Fruit fly (Drosophila melanogaster) whole organism, embryonic: ENCODE measurements around the gene put.

Experiments used
- Atf6 ChIP-seq: fragments of 200-800 bp; sonication (Bioruptor generic); IDR thresholded peaks from 2 replicates; pipeline ENCODE4 v1.3.6; 2022; ENCODE audit warnings: missing biosample characterization, missing genetic modification characterization
- C15 ChIP-seq: fragments of 200-800 bp; sonication (Bioruptor generic); IDR thresholded peaks from 3 replicates; pipeline ENCODE4 v1.3.6; 2022; ENCODE audit warnings: missing biosample characterization, missing genetic modification characterization
- CG10267 ChIP-seq: fragments of 200-800 bp; sonication (Bioruptor generic); optimal IDR thresholded peaks from 2 replicates; lab custom pipeline; 2018; ENCODE audit warnings: missing biosample characterization, mild to moderate bottlenecking, missing genetic modification characterization, moderate library complexity
- CG11504 ChIP-seq: fragments of 200-800 bp; sonication (Bioruptor generic); optimal IDR thresholded peaks from 3 replicates; lab custom pipeline; 2019; ENCODE audit warnings: missing biosample characterization, mild to moderate bottlenecking, missing genetic modification characterization, moderate library complexity
- CG11696 ChIP-seq: fragments of 200-800 bp; sonication (Bioruptor generic); IDR thresholded peaks from 2 replicates; pipeline ENCODE4 v1.3.6; 2022; ENCODE audit warnings: missing biosample characterization, missing genetic modification characterization
- CG12104 ChIP-seq: fragments of 200-800 bp; sonication (Bioruptor generic); optimal IDR thresholded peaks from 3 replicates; lab custom pipeline; 2016; ENCODE audit warnings: missing biosample characterization, missing genetic modification characterization
- CG12236 ChIP-seq: fragments of 200-800 bp; sonication (Bioruptor generic); optimal IDR thresholded peaks from 2 replicates; lab custom pipeline; 2016; ENCODE audit warnings: missing biosample characterization, missing genetic modification characterization
- CG12744 ChIP-seq: fragments of 200-800 bp; sonication (Bioruptor generic); optimal IDR thresholded peaks from 2 replicates; lab custom pipeline; 2016; ENCODE audit warnings: missing biosample characterization, missing genetic modification characterization
- CG12769 ChIP-seq: fragments of 200-800 bp; sonication (Bioruptor generic); optimal IDR thresholded peaks from 2 replicates; lab custom pipeline; 2019; ENCODE audit warnings: missing biosample characterization, mild to moderate bottlenecking, missing genetic modification characterization, moderate library complexity
- CG14667 ChIP-seq: fragments of 200-800 bp; sonication (Bioruptor generic); IDR thresholded peaks from 2 replicates; pipeline ENCODE4 v1.3.6; 2022; ENCODE audit warnings: missing biosample characterization, missing genetic modification characterization
- CG15514 ChIP-seq: fragments of 200-800 bp; sonication (Bioruptor generic); optimal IDR thresholded peaks from 3 replicates; lab custom pipeline; 2017; ENCODE audit warnings: missing biosample characterization, missing genetic modification characterization, mild to moderate bottlenecking, moderate library complexity, missing genetic modification reagents
- CG1602 ChIP-seq: fragments of 200-800 bp; sonication (Bioruptor generic); optimal IDR thresholded peaks from 3 replicates; lab custom pipeline; 2016; ENCODE audit warnings: missing biosample characterization, missing genetic modification characterization
- CG30431 ChIP-seq: fragments of 200-800 bp; sonication (Bioruptor generic); optimal IDR thresholded peaks from 2 replicates; lab custom pipeline; 2017; ENCODE audit warnings: missing biosample characterization, missing genetic modification characterization
- CG33213 ChIP-seq: fragments of 200-800 bp; sonication (Bioruptor generic); optimal IDR thresholded peaks from 3 replicates; lab custom pipeline; 2016; ENCODE audit warnings: missing biosample characterization, missing genetic modification characterization
- CG4854 ChIP-seq: fragments of 200-800 bp; sonication (Bioruptor generic); optimal IDR thresholded peaks from 2 replicates; lab custom pipeline; 2016; ENCODE audit warnings: missing biosample characterization, missing genetic modification characterization, inconsistent platforms
- CG6854 ChIP-seq: fragments of 200-800 bp; sonication (Bioruptor generic); optimal IDR thresholded peaks from 3 replicates; lab custom pipeline; 2017; ENCODE audit warnings: missing biosample characterization, mild to moderate bottlenecking, missing genetic modification characterization
- CG9727 ChIP-seq: fragments of 200-800 bp; sonication (Bioruptor generic); optimal IDR thresholded peaks from 3 replicates; lab custom pipeline; 2017; ENCODE audit warnings: missing biosample characterization, mild to moderate bottlenecking, missing genetic modification characterization
- CG9932 ChIP-seq: fragments of 200-800 bp; sonication (Bioruptor generic); IDR thresholded peaks from 2 replicates; pipeline ENCODE4 v1.3.6; 2022; ENCODE audit warnings: missing biosample characterization, missing genetic modification characterization
- CkIIα-i1 ChIP-seq: fragments of 200-800 bp; sonication (Bioruptor generic); IDR thresholded peaks from 2 replicates; pipeline ENCODE4 v1.3.6; 2022; ENCODE audit warnings: missing biosample characterization, missing genetic modification characterization
- Eip74EF ChIP-seq, 2 experiments: fragments of 200-800 bp in 1 of 2; fragments of >200 bp in 1 of 2; sonication (Bioruptor generic) in 1 of 2; optimal IDR thresholded peaks; 2 replicates each; lab custom pipeline; 2017 to 2019; ENCODE audit warnings: missing biosample characterization in 2 of 2, missing genetic modification characterization in 2 of 2, mild to moderate bottlenecking in 1 of 2, moderate library complexity in 1 of 2
- Fer1 ChIP-seq: fragments of 200-800 bp; sonication (Bioruptor generic); optimal IDR thresholded peaks from 2 replicates; lab custom pipeline; 2017; ENCODE audit warnings: missing biosample characterization, mild to moderate bottlenecking, missing genetic modification characterization
- HLH3B ChIP-seq: fragments of 200-800 bp; sonication (Bioruptor generic); IDR thresholded peaks from 2 replicates; pipeline ENCODE4 v1.3.6; 2022; ENCODE audit warnings: missing biosample characterization, missing genetic modification characterization
- Hsf ChIP-seq: fragments of 200-800 bp; sonication (Bioruptor generic); optimal IDR thresholded peaks from 3 replicates; lab custom pipeline; 2016; ENCODE audit warnings: missing biosample characterization, missing genetic modification characterization
- MBD-R2 ChIP-seq: fragments of 200-800 bp; sonication (Bioruptor generic); IDR thresholded peaks from 2 replicates; pipeline ENCODE4 v1.3.6; 2022; ENCODE audit warnings: missing biosample characterization, missing genetic modification characterization
- Med ChIP-seq: fragments of 200-800 bp; sonication (Bioruptor generic); peaks from one replicate; lab custom pipeline; 2016; ENCODE audit warnings: missing biosample characterization, missing genetic modification characterization, mild to moderate bottlenecking, inconsistent platforms, moderate library complexity
- Mes4 ChIP-seq: fragments of 200-800 bp; sonication (Bioruptor generic); optimal IDR thresholded peaks from 2 replicates; lab custom pipeline; 2016; ENCODE audit warnings: missing biosample characterization, missing genetic modification characterization
- NFAT ChIP-seq: fragments of 200-800 bp; sonication (Bioruptor generic); IDR thresholded peaks from 2 replicates; pipeline ENCODE4 v1.3.6; 2022; ENCODE audit warnings: missing biosample characterization, missing genetic modification characterization
- Ptx1 ChIP-seq: fragments of 200-800 bp; sonication (Bioruptor generic); IDR thresholded peaks from 2 replicates; pipeline ENCODE4 v1.3.6; 2022; ENCODE audit warnings: missing biosample characterization, missing genetic modification characterization
- Spps ChIP-seq: fragments of 200-800 bp; sonication (Bioruptor generic); optimal IDR thresholded peaks from 2 replicates; lab custom pipeline; 2018; ENCODE audit warnings: missing biosample characterization, mild to moderate bottlenecking, missing genetic modification characterization
- ara ChIP-seq: fragments of 200-800 bp; sonication (Bioruptor generic); IDR thresholded peaks from 2 replicates; pipeline ENCODE4 v1.3.6; 2022; ENCODE audit warnings: missing biosample characterization, missing genetic modification characterization
- az2 ChIP-seq: fragments of 200-800 bp; sonication (Bioruptor generic); optimal IDR thresholded peaks from 3 replicates; lab custom pipeline; 2016; ENCODE audit warnings: missing biosample characterization, missing genetic modification characterization
- bigmax ChIP-seq: fragments of 200-800 bp; sonication (Bioruptor generic); optimal IDR thresholded peaks from 2 replicates; lab custom pipeline; 2018; ENCODE audit warnings: missing biosample characterization, mild to moderate bottlenecking, missing genetic modification characterization
- cad ChIP-seq: fragments of >200 bp; optimal IDR thresholded peaks from 2 replicates; lab custom pipeline; 2017; ENCODE audit warnings: missing biosample characterization, missing genetic modification characterization
- chinmo ChIP-seq: fragments of 200-800 bp; sonication (Bioruptor generic); IDR thresholded peaks from 4 replicates; pipeline ENCODE4 v1.3.6; 2022; ENCODE audit warnings: missing biosample characterization, missing genetic modification characterization; ENCODE audit not compliant: partially characterized antibody
- chm ChIP-seq: fragments of 200-800 bp; sonication (Bioruptor generic); IDR thresholded peaks from 2 replicates; pipeline ENCODE4 v1.3.6; 2022; ENCODE audit warnings: missing biosample characterization, missing genetic modification characterization
- dm ChIP-seq: fragments of 200-800 bp; sonication (Bioruptor generic); optimal IDR thresholded peaks from 3 replicates; lab custom pipeline; 2016; ENCODE audit warnings: missing biosample characterization, missing genetic modification characterization
- dysf ChIP-seq: fragments of 200-800 bp; sonication (Bioruptor generic); IDR thresholded peaks from 3 replicates; pipeline ENCODE4 v1.3.6; 2022; ENCODE audit warnings: missing biosample characterization, missing genetic modification characterization
- kni ChIP-seq: fragments of 200-800 bp; sonication (Bioruptor generic); optimal IDR thresholded peaks from 3 replicates; lab custom pipeline; 2017; ENCODE audit warnings: mild to moderate bottlenecking, missing biosample characterization, missing genetic modification reagents, missing genetic modification characterization
- nerfin-1 ChIP-seq: fragments of 200-800 bp; sonication (Bioruptor generic); optimal IDR thresholded peaks from 3 replicates; lab custom pipeline; 2019; ENCODE audit warnings: missing biosample characterization, mild to moderate bottlenecking, missing genetic modification characterization, moderate library complexity
- otp ChIP-seq: fragments of 200-800 bp; sonication (Bioruptor generic); IDR thresholded peaks from 3 replicates; pipeline ENCODE4, ENCODE4 v1.3.6; 2022; ENCODE audit warnings: missing biosample characterization, missing genetic modification characterization
- peb ChIP-seq: fragments of 200-800 bp; sonication (Bioruptor generic); IDR thresholded peaks from 2 replicates; pipeline ENCODE4 v1.3.6; 2022; ENCODE audit warnings: missing biosample characterization, missing genetic modification characterization
- pho ChIP-seq: fragments of 200-800 bp; sonication (Bioruptor generic); optimal IDR thresholded peaks from 2 replicates; lab custom pipeline; 2016; ENCODE audit warnings: missing biosample characterization, missing genetic modification characterization
- pros ChIP-seq: fragments of 200-800 bp; sonication (Bioruptor generic); optimal IDR thresholded peaks from 3 replicates; lab custom pipeline; 2019; ENCODE audit warnings: missing biosample characterization, mild to moderate bottlenecking, missing genetic modification characterization, moderate library complexity
- sens ChIP-seq: fragments of 200-800 bp; sonication (Bioruptor generic); peaks from one replicate; lab custom pipeline; 2016; ENCODE audit warnings: missing biosample characterization, missing genetic modification characterization
- sob ChIP-seq: fragments of 200-800 bp; sonication (Bioruptor generic); IDR thresholded peaks from 2 replicates; pipeline ENCODE4 v1.3.6; 2022; ENCODE audit warnings: missing biosample characterization, missing genetic modification characterization
- toy ChIP-seq: fragments of 200-800 bp; sonication (Bioruptor generic); IDR thresholded peaks from 2 replicates; pipeline ENCODE4 v1.3.6; 2022; ENCODE audit warnings: missing biosample characterization, missing genetic modification characterization
- twi ChIP-seq: fragments of 200-800 bp; optimal IDR thresholded peaks from 2 replicates; lab custom pipeline; 2019; ENCODE audit warnings: missing biosample characterization, mild to moderate bottlenecking, missing genetic modification characterization, moderate library complexity

Gene put

dm6 chr3R:14653039-14653852 lies 27.7 kb upstream of the put start (continued):
- TF ChIP-seq CG11504 (no peak), CG11696 (GFP tag; lab: Robert Waterston, UW) (0 out of 2 replicates have a peak, but pooled peaks have one; percentile 17), sob (GFP tag; lab: Robert Waterston, UW) (0 out of 2 replicates have a peak, but pooled peaks have one; percentile 18), Ptx1 (0 out of 2 replicates have a peak, but pooled peaks have one; percentile 9), otp (GFP tag; lab: Robert Waterston, UW) (0 out of 3 replicates have a peak, but pooled peaks have one; percentile 18)

dm6 chr3R:14652301-14652880 lies 26.9 kb upstream of the put start:
- TF ChIP-seq twi (tag; lab: Kevin White, UChicago) (peak; percentile 34), CkIIα-i1 (GFP tag; lab: Robert Waterston, UW) (no peak), CG30431 (GFP tag; lab: Kevin White, UChicago) (no peak), bigmax (GFP tag; lab: Kevin White, UChicago) (peak; percentile 0), CG15514 (GFP tag; lab: Kevin White, UChicago) (no peak), CG6854 (GFP tag; lab: Kevin White, UChicago) (no peak), Hsf (no peak), CG1602 (GFP tag; lab: Kevin White, UChicago) (no peak), Mes4 (no peak), CG10267 (tag; lab: Kevin White, UChicago) (no peak), NFAT (no peak), C15 (GFP tag; lab: Robert Waterston, UW) (no peak), nerfin-1 (no peak), cad (GFP tag; lab: Kevin White, UChicago) (peak; percentile 22), Fer1 (GFP tag; lab: Kevin White, UChicago) (no peak), MBD-R2 (no peak), Spps (no peak), CG4854 (no peak), CG9727 (GFP tag; lab: Kevin White, UChicago) (no peak), CG12744 (no peak), sens (GFP tag; lab: Kevin White, UChicago) (peak; percentile 37), chinmo (0 out of 4 replicates have a peak, but pooled peaks have one; percentile 15), CG12769 (tag; lab: Kevin White, UChicago) (peak; percentile 9), kni (peak; percentile 75), chm (GFP tag; lab: Robert Waterston, UW) (0 out of 2 replicates have a peak, but pooled peaks have one; percentile 42), dysf (GFP tag; lab: Robert Waterston, UW) (no peak), CG12104 (GFP tag; lab: Kevin White, UChicago) (no peak), Eip74EF (GFP tag; optimal IDR thresholded peaks at IDR 0.05; lab: Kevin White, UChicago) (no peak), pros (GFP tag; lab: Kevin White, UChicago) (peak; percentile 63), CG14667 (GFP tag; lab: Robert Waterston, UW) (no peak), az2 (GFP tag; lab: Kevin White, UChicago) (no peak), CG33213 (GFP tag; lab: Kevin White, UChicago) (no peak), Med (GFP tag; lab: Kevin White, UChicago) (peak; percentile 63), CG12236 (GFP tag; lab: Kevin White, UChicago) (no peak), HLH3B (GFP tag; lab: Robert Waterston, UW) (no peak), toy (no peak), dm (GFP tag; lab: Kevin White, UChicago) (no peak), Atf6 (GFP tag; lab: Robert Waterston, UW) (peak; percentile 50; the same call in 1 of the 2 replicates), ara (GFP tag; lab: Robert Waterston, UW) (0 out of 2 replicates have a peak, but pooled peaks have one; percentile 38), pho (GFP tag; lab: Kevin White, UChicago) (no peak), peb (GFP tag; lab: Robert Waterston, UW) (no peak), CG9932 (GFP tag; lab: Robert Waterston, UW) (0 out of 2 replicates have a peak, but pooled peaks have one; percentile 29)
